Fruit fly (Drosophila melanogaster) whole organism, embryonic: Measurements from ENCODE around the gene CG13457.

Source experiments
- CG12942 ChIP-seq: fragments of 200-800 bp; sonication (Bioruptor generic); optimal IDR thresholded peaks from 3 replicates; lab custom pipeline; 2016; ENCODE audit warnings: missing biosample characterization, missing genetic modification characterization
- CG9876 ChIP-seq: fragments of 200-800 bp; sonication (Bioruptor generic); optimal IDR thresholded peaks from 2 replicates; lab custom pipeline; 2016; ENCODE audit warnings: missing biosample characterization, missing genetic modification characterization
- HmgZ ChIP-seq: fragments of 200-800 bp; sonication (Bioruptor generic); optimal IDR thresholded peaks from 2 replicates; lab custom pipeline; 2018; ENCODE audit warnings: missing biosample characterization, mild to moderate bottlenecking, missing genetic modification characterization
- YL-1 ChIP-seq: fragments of 200-800 bp; sonication (Bioruptor generic); optimal IDR thresholded peaks from 3 replicates; lab custom pipeline; 2017; ENCODE audit warnings: missing biosample characterization, mild to moderate bottlenecking, missing genetic modification characterization
- otp ChIP-seq: fragments of 200-800 bp; sonication (Bioruptor generic); IDR thresholded peaks from 3 replicates; pipeline ENCODE4, ENCODE4 v1.3.6; 2022; ENCODE audit warnings: missing biosample characterization, missing genetic modification characterization
- scrt ChIP-seq: fragments of 200-800 bp; sonication (Bioruptor generic); optimal IDR thresholded peaks from 2 replicates; lab custom pipeline; 2018; ENCODE audit warnings: missing biosample characterization, mild to moderate bottlenecking, missing genetic modification characterization, moderate library complexity
- slou ChIP-seq: fragments of 200-800 bp; sonication (Bioruptor generic); optimal IDR thresholded peaks from 3 replicates; lab custom pipeline; 2016; ENCODE audit warnings: missing biosample characterization, missing genetic modification characterization

dm6 chr3L:15178618-15179017 lies 47.4 kb upstream of the CG13457 start:
- TF ChIP-seq CG12942 (GFP tag; lab: Kevin White, UChicago) (no peak), HmgZ (tag; lab: Kevin White, UChicago) (no peak), otp (GFP tag; lab: Robert Waterston, UW) (no peak), CG9876 (GFP tag; lab: Kevin White, UChicago) (no peak), YL-1 (GFP tag; lab: Kevin White, UChicago) (no peak), scrt (GFP tag; lab: Kevin White, UChicago) (no peak), slou (GFP tag; lab: Kevin White, UChicago) (no peak)
